Fruit fly (Drosophila melanogaster) whole organism, embryonic: ENCODE data around the gene yl.

ENCODE experiments used
- Atf-2 ChIP-seq: fragments of 200-800 bp; sonication (Bioruptor generic); optimal IDR thresholded peaks from 2 replicates; lab custom pipeline; 2016; ENCODE audit warnings: missing biosample characterization, missing genetic modification characterization
- Atf3 ChIP-seq: fragments of 200-800 bp; sonication (Bioruptor generic); optimal IDR thresholded peaks from 3 replicates; lab custom pipeline; 2016; ENCODE audit warnings: missing biosample characterization, missing genetic modification characterization
- Atf6 ChIP-seq: fragments of 200-800 bp; sonication (Bioruptor generic); IDR thresholded peaks from 2 replicates; pipeline ENCODE4 v1.3.6; 2022; ENCODE audit warnings: missing biosample characterization, missing genetic modification characterization
- Awh ChIP-seq: fragments of 200-800 bp; sonication (Bioruptor generic); IDR thresholded peaks from 2 replicates; pipeline ENCODE4, ENCODE4 v1.3.6; 2022; ENCODE audit warnings: missing biosample characterization, missing genetic modification characterization
- CG10321 ChIP-seq: fragments of 200-800 bp; sonication (Bioruptor generic); IDR thresholded peaks from 2 replicates; pipeline ENCODE4 v1.3.6; 2022; ENCODE audit warnings: missing biosample characterization, missing genetic modification characterization
- CG10462 ChIP-seq: fragments of 200-800 bp; sonication (Bioruptor generic); optimal IDR thresholded peaks from 2 replicates; lab custom pipeline; 2016; ENCODE audit warnings: missing biosample characterization, missing genetic modification characterization
- CG12942 ChIP-seq: fragments of 200-800 bp; sonication (Bioruptor generic); optimal IDR thresholded peaks from 3 replicates; lab custom pipeline; 2016; ENCODE audit warnings: missing biosample characterization, missing genetic modification characterization
- CG13424 ChIP-seq: fragments of 200-800 bp; sonication (Bioruptor generic); optimal IDR thresholded peaks from 2 replicates; lab custom pipeline; 2019; ENCODE audit warnings: missing biosample characterization, mild to moderate bottlenecking, missing genetic modification characterization, moderate library complexity
- CG15479 ChIP-seq: fragments of 200-800 bp; sonication (Bioruptor generic); optimal IDR thresholded peaks from 3 replicates; lab custom pipeline; 2019; ENCODE audit warnings: missing biosample characterization, mild to moderate bottlenecking, missing genetic modification characterization, moderate library complexity
- CG17328 ChIP-seq: fragments of 200-800 bp; sonication (Bioruptor generic); IDR thresholded peaks from 2 replicates; pipeline ENCODE4 v1.3.6; 2022; ENCODE audit warnings: missing biosample characterization, missing genetic modification characterization
- CG17568 ChIP-seq: fragments of 200-800 bp; sonication (Bioruptor generic); optimal IDR thresholded peaks from 2 replicates; lab custom pipeline; 2018; ENCODE audit warnings: missing biosample characterization, mild to moderate bottlenecking, missing genetic modification characterization, moderate library complexity
- CG17612 ChIP-seq: fragments of 200-800 bp; sonication (Bioruptor generic); IDR thresholded peaks from 2 replicates; pipeline ENCODE4 v1.3.6; 2022; ENCODE audit warnings: missing biosample characterization, missing genetic modification characterization
- CG2129 ChIP-seq: fragments of 200-800 bp; sonication (Bioruptor generic); IDR thresholded peaks from 2 replicates; pipeline ENCODE4 v1.3.6; 2022; ENCODE audit warnings: missing biosample characterization, missing genetic modification characterization; ENCODE audit not compliant: partially characterized antibody
- CG2199 ChIP-seq: fragments of 200-800 bp; sonication (Bioruptor generic); IDR thresholded peaks from 3 replicates; pipeline ENCODE4 v1.3.6; 2022; ENCODE audit warnings: missing biosample characterization, missing genetic modification characterization
- CG31365 ChIP-seq: fragments of 200-800 bp; sonication (Bioruptor generic); optimal IDR thresholded peaks from 2 replicates; lab custom pipeline; 2018; ENCODE audit warnings: missing biosample characterization, mild to moderate bottlenecking, missing genetic modification characterization
- CG32532 ChIP-seq: fragments of 200-800 bp; sonication (Bioruptor generic); IDR thresholded peaks from 2 replicates; pipeline ENCODE4 v1.3.6; 2022; ENCODE audit warnings: missing biosample characterization, missing genetic modification characterization
- CG32772 ChIP-seq: fragments of 200-800 bp; sonication (Bioruptor generic); IDR thresholded peaks from 2 replicates; pipeline ENCODE4 v1.3.6; 2022; ENCODE audit warnings: missing biosample characterization, missing genetic modification characterization
- CG4820 ChIP-seq: fragments of 200-800 bp; sonication (Bioruptor generic); optimal IDR thresholded peaks from 3 replicates; lab custom pipeline; 2016; ENCODE audit warnings: missing biosample characterization, missing genetic modification characterization
- CG5953 ChIP-seq: fragments of 200-800 bp; sonication (Bioruptor generic); IDR thresholded peaks from 2 replicates; pipeline ENCODE4 v1.3.6; 2022; ENCODE audit warnings: missing biosample characterization, missing genetic modification characterization
- CG7271 ChIP-seq: fragments of 200-800 bp; sonication (Bioruptor generic); optimal IDR thresholded peaks from 2 replicates; lab custom pipeline; 2018; ENCODE audit warnings: missing biosample characterization, mild to moderate bottlenecking, missing genetic modification characterization, moderate library complexity
- CG9609 ChIP-seq: fragments of 200-800 bp; sonication (Bioruptor generic); optimal IDR thresholded peaks from 3 replicates; lab custom pipeline; 2016; ENCODE audit warnings: missing biosample characterization, missing genetic modification characterization
- CG9876 ChIP-seq: fragments of 200-800 bp; sonication (Bioruptor generic); optimal IDR thresholded peaks from 2 replicates; lab custom pipeline; 2016; ENCODE audit warnings: missing biosample characterization, missing genetic modification characterization
- CrebB ChIP-seq: fragments of 200-800 bp; sonication (Bioruptor generic); optimal IDR thresholded peaks from 3 replicates; lab custom pipeline; 2018; ENCODE audit warnings: missing biosample characterization, mild to moderate bottlenecking, missing genetic modification characterization
- Deaf1 ChIP-seq: fragments of 200-800 bp; optimal IDR thresholded peaks from 3 replicates; lab custom pipeline; 2019; ENCODE audit warnings: missing biosample characterization, mild to moderate bottlenecking, missing genetic modification characterization, moderate library complexity
- Ets65A ChIP-seq: fragments of 200-800 bp; sonication (Bioruptor generic); peaks from one replicate; lab custom pipeline; 2016; ENCODE audit warnings: missing biosample characterization, missing genetic modification characterization
- HHEX ChIP-seq: fragments of 200-800 bp; sonication (Bioruptor generic); optimal IDR thresholded peaks from 3 replicates; lab custom pipeline; 2017; ENCODE audit warnings: missing biosample characterization, mild to moderate bottlenecking, missing genetic modification characterization, missing genetic modification reagents
- Kr ChIP-seq: fragments of 200-800 bp; sonication (Bioruptor generic); optimal IDR thresholded peaks from 2 replicates; lab custom pipeline; 2017; ENCODE audit warnings: missing biosample characterization, mild to moderate bottlenecking, missing genetic modification characterization
- NC2β ChIP-seq: fragments of 200-800 bp; sonication (Bioruptor generic); optimal IDR thresholded peaks from 2 replicates; lab custom pipeline; 2016; ENCODE audit warnings: missing biosample characterization, missing genetic modification characterization
- Poxn ChIP-seq: fragments of 200-800 bp; sonication (Bioruptor generic); IDR thresholded peaks from 2 replicates; pipeline ENCODE4 v1.3.6; 2022; ENCODE audit warnings: missing biosample characterization, missing genetic modification characterization
- Stat92E ChIP-seq, 3 experiments: fragments of >200 bp in 2 of 3; fragments of 200-800 bp in 1 of 3; sonication (Bioruptor generic) in 1 of 3; optimal IDR thresholded peaks; 2 replicates each; lab custom pipeline; 2017 to 2019; ENCODE audit warnings: missing biosample characterization in 3 of 3, missing genetic modification characterization in 3 of 3, mild to moderate bottlenecking in 1 of 3, moderate library complexity in 1 of 3
- Taf1 ChIP-seq: fragments of 200-800 bp; sonication (Bioruptor generic); IDR thresholded peaks from 2 replicates; pipeline ENCODE4 v1.3.6; 2022; ENCODE audit warnings: missing biosample characterization, missing genetic modification characterization
- YL-1 ChIP-seq: fragments of 200-800 bp; sonication (Bioruptor generic); optimal IDR thresholded peaks from 3 replicates; lab custom pipeline; 2017; ENCODE audit warnings: missing biosample characterization, mild to moderate bottlenecking, missing genetic modification characterization
- bab2 ChIP-seq: fragments of 200-800 bp; sonication (Bioruptor generic); optimal IDR thresholded peaks from 2 replicates; lab custom pipeline; 2016; ENCODE audit warnings: missing biosample characterization, missing genetic modification characterization
- bigmax ChIP-seq: fragments of 200-800 bp; sonication (Bioruptor generic); optimal IDR thresholded peaks from 2 replicates; lab custom pipeline; 2018; ENCODE audit warnings: missing biosample characterization, mild to moderate bottlenecking, missing genetic modification characterization
- corto ChIP-seq: fragments of 200-800 bp; sonication (Bioruptor generic); optimal IDR thresholded peaks from 2 replicates; lab custom pipeline; 2016; ENCODE audit warnings: missing biosample characterization, mild to moderate bottlenecking, missing genetic modification characterization, moderate library complexity
- dati ChIP-seq: fragments of 200-800 bp; sonication (Bioruptor generic); IDR thresholded peaks from 2 replicates; pipeline ENCODE4 v1.3.6; 2022; ENCODE audit warnings: missing biosample characterization, missing genetic modification characterization
- dmrt11E ChIP-seq: fragments of 200-800 bp; sonication (Bioruptor generic); optimal IDR thresholded peaks from 3 replicates; lab custom pipeline; 2018; ENCODE audit warnings: missing biosample characterization, mild to moderate bottlenecking, missing genetic modification characterization, moderate library complexity
- ewg ChIP-seq: fragments of 200-800 bp; sonication (Bioruptor generic); optimal IDR thresholded peaks from 3 replicates; lab custom pipeline; 2017; ENCODE audit warnings: mild to moderate bottlenecking, missing biosample characterization, missing genetic modification reagents, missing genetic modification characterization
- grn ChIP-seq: fragments of 200-800 bp; sonication (Bioruptor generic); optimal IDR thresholded peaks from 3 replicates; lab custom pipeline; 2017; ENCODE audit warnings: missing biosample characterization, missing genetic modification characterization
- hb ChIP-seq: fragments of 200-800 bp; sonication (Bioruptor generic); IDR thresholded peaks from 3 replicates; pipeline ENCODE4 v1.3.6; 2022; ENCODE audit warnings: missing biosample characterization, missing genetic modification characterization; ENCODE audit not compliant: partially characterized antibody
- ind ChIP-seq: fragments of 200-800 bp; sonication (Bioruptor generic); optimal IDR thresholded peaks from 3 replicates; lab custom pipeline; 2016; ENCODE audit warnings: missing biosample characterization, missing genetic modification characterization
- kay ChIP-seq: fragments of 200-800 bp; sonication (Bioruptor generic); optimal IDR thresholded peaks from 2 replicates; lab custom pipeline; 2016; ENCODE audit warnings: missing biosample characterization, missing genetic modification characterization
- lab ChIP-seq: fragments of 200-800 bp; sonication (Bioruptor generic); optimal IDR thresholded peaks from 3 replicates; lab custom pipeline; 2017; ENCODE audit warnings: missing biosample characterization, missing genetic modification characterization, mild to moderate bottlenecking, moderate library complexity, missing genetic modification reagents
- maf-S ChIP-seq: fragments of 200-800 bp; sonication (Bioruptor generic); optimal IDR thresholded peaks from 2 replicates; lab custom pipeline; 2016; ENCODE audit warnings: missing biosample characterization, missing genetic modification characterization
- pita ChIP-seq: fragments of 200-800 bp; sonication (Bioruptor generic); optimal IDR thresholded peaks from 2 replicates; lab custom pipeline; 2017; ENCODE audit warnings: missing biosample characterization, mild to moderate bottlenecking, missing genetic modification characterization
- rib ChIP-seq: fragments of 200-800 bp; sonication (Bioruptor generic); IDR thresholded peaks from 2 replicates; pipeline ENCODE4 v1.3.6; 2022; ENCODE audit warnings: missing biosample characterization, missing genetic modification characterization
- tna ChIP-seq: fragments of 200-800 bp; sonication (Bioruptor generic); IDR thresholded peaks from 2 replicates; pipeline ENCODE4 v1.3.6; 2022; ENCODE audit warnings: missing biosample characterization, missing genetic modification characterization; ENCODE audit not compliant: partially characterized antibody
- unpg ChIP-seq: fragments of 200-800 bp; sonication (Bioruptor generic); optimal IDR thresholded peaks from 3 replicates; lab custom pipeline; 2018; ENCODE audit warnings: missing biosample characterization, mild to moderate bottlenecking, missing genetic modification characterization, moderate library complexity
- wek ChIP-seq: fragments of 200-800 bp; sonication (Bioruptor generic); optimal IDR thresholded peaks from 3 replicates; lab custom pipeline; 2018; ENCODE audit warnings: missing biosample characterization, mild to moderate bottlenecking, missing genetic modification characterization, moderate library complexity
- zen2 ChIP-seq: fragments of 200-800 bp; sonication (Bioruptor generic); IDR thresholded peaks from 3 replicates; pipeline ENCODE4 v1.3.6; 2022; ENCODE audit warnings: missing biosample characterization, missing genetic modification characterization; ENCODE audit not compliant: partially characterized antibody

Gene yl

dm6 chrX:14237873-14238394 is 44.9 kb downstream of the yl start, which contains the start of the genes Fbxl4 and Dus2:
TSS of gene Fbxl4 (minus strand) at chrX:14237923.
TSS of gene Dus2 (plus strand) at chrX:14237988.
- TF ChIP-seq Ets65A (GFP tag; lab: Kevin White, UChicago) (peak; percentile 99), HHEX (GFP tag; lab: Kevin White, UChicago) (peak; percentile 89), CG10321 (GFP tag; lab: Robert Waterston, UW) (peak; percentile 62), CG2129 (no peak), corto (GFP tag; lab: Kevin White, UChicago) (no peak), YL-1 (peak; percentile 81), CG2199 (peak; percentile 88), NC2β (peak; percentile 92), CG32772 (GFP tag; lab: Robert Waterston, UW) (peak; percentile 92), unpg (GFP tag; lab: Kevin White, UChicago) (peak; percentile 87), kay (GFP tag; lab: Kevin White, UChicago) (peak; percentile 88), dmrt11E (tag; lab: Kevin White, UChicago) (peak; percentile 95), CG17568 (GFP tag; lab: Kevin White, UChicago) (no peak), zen2 (no peak), tna (GFP tag; lab: Robert Waterston, UW) (no peak), wek (peak; percentile 27), CG10462 (GFP tag; lab: Kevin White, UChicago) (peak; percentile 91), Atf-2 (peak; percentile 88), Atf6 (GFP tag; lab: Robert Waterston, UW) (peak; percentile 92), CG5953 (GFP tag; lab: Robert Waterston, UW) (peak; percentile 86), bigmax (GFP tag; lab: Kevin White, UChicago) (no peak), CG32532 (GFP tag; lab: Robert Waterston, UW) (peak; percentile 92), Kr (GFP tag; lab: Kevin White, UChicago) (no peak), CG9876 (GFP tag; lab: Kevin White, UChicago) (peak; percentile 91), CG13424 (peak; percentile 95), CG9609 (GFP tag; lab: Kevin White, UChicago) (peak; percentile 93), Stat92E (GFP tag; optimal IDR thresholded peaks at IDR 0.05; lab: Kevin White, UChicago) (no peak), pita (GFP tag; lab: Kevin White, UChicago) (no peak), Deaf1 (tag; lab: Kevin White, UChicago) (peak; percentile 63), Poxn (peak; percentile 68), CG7271 (tag; lab: Kevin White, UChicago) (no peak), CG12942 (GFP tag; lab: Kevin White, UChicago) (peak; percentile 91), CrebB (peak; percentile 74), CG31365 (tag; lab: Kevin White, UChicago) (peak; percentile 47), ind (GFP tag; lab: Kevin White, UChicago) (peak; percentile 94), Atf3 (GFP tag; lab: Kevin White, UChicago) (peak; percentile 90), ewg (GFP tag; lab: Kevin White, UChicago) (peak; percentile 83), grn (no peak), dati (GFP tag; lab: Robert Waterston, UW) (peak; percentile 85), CG4820 (peak; percentile 95), bab2 (GFP tag; lab: Kevin White, UChicago) (peak; percentile 94), hb (GFP tag; lab: Robert Waterston, UW) (no peak; the same call in 2 of the 3 replicates), CG17328 (GFP tag; lab: Robert Waterston, UW) (peak; percentile 91), CG17612 (GFP tag; lab: Robert Waterston, UW) (peak; percentile 77), Taf1 (peak; percentile 74; the same call in 1 of the 2 replicates), lab (GFP tag; lab: Kevin White, UChicago) (peak; percentile 92), CG15479 (GFP tag; lab: Kevin White, UChicago) (no peak), rib (0 out of 2 replicates have a peak, but pooled peaks have one; percentile 60), Awh (GFP tag; lab: Robert Waterston, UW) (peak; percentile 83), maf-S (GFP tag; lab: Kevin White, UChicago) (peak; percentile 86)
